Worm (Caenorhabditis elegans): ENCODE results near the gene grl-30.

Gene grl-30

DNA sequence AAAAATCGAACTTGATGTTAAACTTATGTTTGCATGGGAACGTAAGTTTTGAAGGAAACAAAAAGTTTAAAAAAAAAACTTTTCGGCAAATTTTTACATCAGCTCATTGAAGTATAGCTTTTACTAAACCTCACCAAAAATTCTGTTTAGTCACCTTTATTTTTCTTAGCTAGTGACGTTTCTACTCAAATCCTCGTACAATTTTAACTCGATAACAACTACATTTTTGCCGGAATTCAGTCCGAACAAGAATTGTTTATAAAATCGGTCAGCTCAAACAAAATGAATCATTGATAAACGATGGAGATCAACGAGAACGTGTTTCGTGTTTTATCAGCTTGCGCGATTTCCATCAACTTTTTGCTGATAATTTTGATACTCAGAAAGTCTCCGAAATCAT, 29.2 kb upstream of the grl-30 start, which contains the start of gene str-260:
Gene str-260, plus strand, starts transcription at position 301 of the 400 bp plus-strand sequence.
- TF ChIP-seq fkh-10 (GFP tag; optimal IDR thresholded peaks at IDR 0.05) (no peak), fkh-4 (tag; optimal IDR thresholded peaks at IDR 0.05; ENCODE audit: borderline replicate concordance) (no peak), nhr-12 (tag; optimal IDR thresholded peaks at IDR 0.05) (no peak), nhr-28 (tag; optimal IDR thresholded peaks at IDR 0.05) (no peak), C16A3.4 (tag; optimal IDR thresholded peaks at IDR 0.05) (no peak), unc-130 (tag; optimal IDR thresholded peaks at IDR 0.05) (no peak), ama-1 (optimal IDR thresholded peaks at IDR 0.05) (no peak), egl-13 (tag; optimal IDR thresholded peaks at IDR 0.05) (no peak), snu-23 (GFP tag; optimal IDR thresholded peaks at IDR 0.05) (no peak), C34B4.2 (tag; optimal IDR thresholded peaks at IDR 0.05) (no peak)

DNA sequence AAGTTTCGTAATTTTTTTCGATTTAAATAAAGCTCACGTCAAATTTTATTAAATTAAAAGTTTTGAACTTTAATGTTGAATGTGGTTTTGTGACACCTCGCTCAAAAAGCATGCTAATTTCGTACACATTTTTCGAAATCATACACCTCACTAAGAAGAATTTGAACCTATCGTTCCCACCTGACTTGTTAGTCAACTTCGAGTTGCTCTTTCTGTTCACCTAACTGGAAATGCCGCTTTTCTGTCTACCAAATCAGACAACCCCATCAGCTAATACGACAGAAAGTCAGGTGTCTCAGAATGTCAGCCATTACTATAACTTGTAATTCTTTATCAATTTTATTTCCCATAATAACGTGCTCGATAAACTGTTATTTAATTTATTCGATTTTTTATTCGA, 25.7 kb upstream of the grl-30 start, which contains the start of gene srbc-66:
Gene srbc-66, plus strand, starts transcription at position 301 of the 400 bp plus-strand sequence.
- TF ChIP-seq nhr-47 (tag; optimal IDR thresholded peaks at IDR 0.05): no peak
- no peak for TF ChIP-seq pax-3 (tag; optimal IDR thresholded peaks at IDR 0.05)
- no peak for TF ChIP-seq jun-1 (tag; optimal IDR thresholded peaks at IDR 0.05)
- TF ChIP-seq fkh-8 (tag; optimal IDR thresholded peaks at IDR 0.05): peak; percentile 35

DNA sequence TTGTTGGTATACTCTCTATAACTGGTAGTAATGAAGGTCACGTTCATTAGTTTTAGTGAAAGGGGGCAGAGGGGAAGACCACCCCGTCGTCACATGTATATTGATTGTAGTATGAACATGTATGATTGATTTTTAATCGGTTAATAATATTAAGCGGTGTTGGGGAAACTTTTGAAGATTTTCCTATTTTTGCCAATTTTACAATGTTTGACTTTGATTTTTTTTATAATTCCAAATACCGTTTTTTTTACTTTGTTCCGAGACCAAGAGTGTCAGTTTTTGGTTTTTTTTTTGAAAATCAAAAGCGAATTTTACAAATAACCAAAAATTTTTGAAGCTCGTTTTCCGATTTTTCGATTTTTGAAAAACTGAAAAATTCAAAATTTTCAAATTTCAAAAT, 20.8 kb upstream of the grl-30 start, which contains the start of gene nhr-221:
Gene nhr-221, minus strand, starts transcription at position 101 of the 400 bp plus-strand sequence.
- no peak for TF ChIP-seq ceh-63 (GFP tag; optimal IDR thresholded peaks at IDR 0.05)
- TF ChIP-seq hpl-2 (GFP tag; optimal IDR thresholded peaks at IDR 0.05): no peak
- no peak for TF ChIP-seq mdl-1 (tag; optimal IDR thresholded peaks at IDR 0.05)
- TF ChIP-seq nhr-11 (tag; optimal IDR thresholded peaks at IDR 0.05): no peak
- no peak for TF ChIP-seq mef-2 (tag; optimal IDR thresholded peaks at IDR 0.05)
- TF ChIP-seq snpc-4 (tag; optimal IDR thresholded peaks at IDR 0.05): no peak
- TF ChIP-seq efl-1 (optimal IDR thresholded peaks at IDR 0.05): no peak
- peak in 1 of 2 experiments; percentile 47 for TF ChIP-seq efl-1 (GFP tag; optimal IDR thresholded peaks at IDR 0.05 in 1 of 2)
- no peak for TF ChIP-seq fkh-10 (GFP tag; optimal IDR thresholded peaks at IDR 0.05)

DNA sequence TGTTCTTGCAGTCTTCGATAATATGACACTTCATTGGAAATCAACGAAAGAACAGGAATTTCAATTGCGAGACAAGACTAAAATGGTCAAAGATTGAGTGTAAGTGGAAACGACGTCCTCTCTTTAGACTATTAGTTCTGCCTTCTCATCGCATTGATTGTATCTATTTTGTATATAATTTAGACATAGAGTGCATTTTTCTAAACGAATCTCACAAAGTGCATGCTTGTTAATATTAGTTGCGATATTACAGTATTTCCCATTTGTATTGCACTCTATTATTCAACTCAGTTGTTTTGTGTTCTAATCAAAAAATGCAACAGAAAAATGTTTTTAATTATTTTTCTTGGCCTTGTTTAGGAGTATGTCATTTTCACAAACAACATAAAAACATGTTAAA, 17.8 kb upstream of the grl-30 start, which contains the start of gene nhr-93:
Gene nhr-93, minus strand, starts transcription at position 101 of the 400 bp plus-strand sequence.
- no peak for TF ChIP-seq pag-3 (tag; optimal IDR thresholded peaks at IDR 0.05; ENCODE audit: borderline replicate concordance, insufficient read depth)
- no peak for TF ChIP-seq nhr-47 (tag; optimal IDR thresholded peaks at IDR 0.05)
- no peak for TF ChIP-seq unc-62 (GFP tag; optimal IDR thresholded peaks at IDR 0.05)
- TF ChIP-seq nhr-85 (tag): no peak

DNA sequence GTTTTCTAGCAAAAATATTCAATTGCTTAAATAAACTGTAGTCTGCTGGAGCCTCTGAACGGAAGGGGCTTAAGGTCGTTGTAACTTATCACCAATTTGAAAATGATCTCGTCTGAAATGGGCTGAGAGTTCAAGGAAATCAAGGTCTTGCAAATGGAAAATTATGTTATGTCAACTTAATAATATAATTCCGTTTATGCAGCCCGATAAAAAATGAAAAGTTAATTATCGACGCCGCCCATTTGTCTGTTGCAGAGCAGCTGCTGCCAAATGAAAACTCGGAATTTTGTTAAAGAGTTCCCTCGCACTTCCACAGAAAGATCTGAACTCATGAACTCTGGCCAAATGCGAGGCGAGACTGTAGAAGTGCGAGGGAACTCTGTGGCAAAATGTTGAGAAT, 15.0 kb upstream of the grl-30 start, which contains the start of gene srbc-67:
Gene srbc-67, minus strand, starts transcription at position 101 of the 400 bp plus-strand sequence.
- no peak for TF ChIP-seq snpc-4 (tag; optimal IDR thresholded peaks at IDR 0.05)
- TF ChIP-seq tbx-2 (tag; optimal IDR thresholded peaks at IDR 0.05): no peak
- no peak for TF ChIP-seq lin-14 (GFP tag; optimal IDR thresholded peaks at IDR 0.05)
- TF ChIP-seq nhr-19 (GFP tag; conservative IDR thresholded peaks at IDR 0.05): no peak
- TF ChIP-seq alr-1 (tag; optimal IDR thresholded peaks at IDR 0.05; ENCODE audit: borderline replicate concordance): no peak
- no peak for TF ChIP-seq C34B4.2 (tag; optimal IDR thresholded peaks at IDR 0.05)
- TF ChIP-seq ceh-8 (GFP tag; optimal IDR thresholded peaks at IDR 0.05): no peak
- no peak for TF ChIP-seq elt-2 (tag; optimal IDR thresholded peaks at IDR 0.05)
- no peak for TF ChIP-seq fkh-10 (GFP tag; optimal IDR thresholded peaks at IDR 0.05)
- no peak for TF ChIP-seq vab-15 (tag; optimal IDR thresholded peaks at IDR 0.05)
- TF ChIP-seq snu-23 (GFP tag; optimal IDR thresholded peaks at IDR 0.05): no peak
- no peak for TF ChIP-seq ama-1 (optimal IDR thresholded peaks at IDR 0.05)
- no peak for TF ChIP-seq mep-1 (tag; optimal IDR thresholded peaks at IDR 0.05)
- TF ChIP-seq ceh-82 (tag; optimal IDR thresholded peaks at IDR 0.05): no peak
- TF ChIP-seq lir-3 (tag; optimal IDR thresholded peaks at IDR 0.05; ENCODE audit: poor library complexity): no peak
- no peak for TF ChIP-seq nhr-90 (tag; optimal IDR thresholded peaks at IDR 0.05; ENCODE audit: poor library complexity)
- TF ChIP-seq ces-1 (GFP tag; optimal IDR thresholded peaks at IDR 0.05): no peak
